Worm (Caenorhabditis elegans): Measurements from ENCODE around the gene F36H12.3.
"Not testable (repeated sequence)": the region's sequence is repeated elsewhere in the genome, so short reads cannot be mapped to it uniquely, and the experiment has no call there.

F36H12.3 gene

ce11 chrIV:5316223-5316622, 43.6 kb downstream of the F36H12.3 start, which contains the start of gene msp-65:
Gene msp-65 (plus strand): TSS chrIV:5316523.
- TF ChIP-seq dao-5, W03F9.2, him-1 (tag; optimal IDR thresholded peaks at IDR 0.05): not testable (repeated sequence)

ce11 chrIV:5317106-5317505, 44.5 kb downstream of the F36H12.3 start:
- TF ChIP-seq W03F9.2 (tag; optimal IDR thresholded peaks at IDR 0.05) (no peak), dao-5 (tag; optimal IDR thresholded peaks at IDR 0.05) (no peak)

DNA sequence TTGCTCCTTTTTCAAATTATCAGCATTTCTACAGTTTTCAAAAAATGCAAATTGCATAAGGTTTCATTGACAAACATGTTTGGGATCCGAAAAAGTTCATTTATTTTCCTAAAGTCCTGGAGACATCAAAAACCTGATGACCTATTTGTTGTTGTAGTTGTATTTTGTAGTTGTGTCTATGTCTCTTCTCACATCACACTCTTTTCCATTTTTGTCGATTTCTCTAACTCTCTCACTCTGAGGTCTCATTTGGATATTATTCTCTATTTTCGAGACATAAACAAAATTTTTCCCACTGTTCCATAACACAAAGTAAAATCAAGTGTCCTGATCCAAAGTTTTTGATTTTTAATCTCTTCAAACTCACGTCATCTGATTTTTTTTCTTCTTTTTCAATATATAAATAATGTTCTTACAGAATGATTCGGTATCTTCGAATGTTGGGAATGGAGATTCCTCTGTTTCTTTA, 46.3 kb downstream of the F36H12.3 start, which contains the start of gene slc-46A:
TSS of gene slc-46A (plus strand) at position 419 of the 469 bp plus-strand sequence.
- no peak for TF ChIP-seq him-1 (tag; optimal IDR thresholded peaks at IDR 0.05)
- no peak for TF ChIP-seq dao-5 (tag; optimal IDR thresholded peaks at IDR 0.05)
- TF ChIP-seq W03F9.2 (tag; optimal IDR thresholded peaks at IDR 0.05), result no peak

All from whole organism, L4/young adult.